Worm (Caenorhabditis elegans) whole organism, young adult: ENCODE data around the gene T01D1.5.

Experiments
- F33H1.4 ChIP-seq: fragments of 200-800 bp; sonication (Bioruptor generic); IDR thresholded peaks from 2 replicates; pipeline ENCODE4 v1.3.6; 2022; ENCODE audit warnings: missing genetic modification reagents, missing genetic modification characterization, missing compliant biosample characterization
- K12H6.12 ChIP-seq: fragments of 200-800 bp; sonication (Bioruptor generic); optimal IDR thresholded peaks from 2 replicates; lab custom pipeline; 2018; ENCODE audit warnings: mild to moderate bottlenecking, missing genetic modification characterization, missing compliant biosample characterization
- cebp-1 ChIP-seq, 2 experiments: fragments of 200-800 bp in 1 of 2; sonication (Bioruptor generic) in 1 of 2; sonication (generic microtip) in 1 of 2; IDR thresholded peaks in 1 of 2; optimal IDR thresholded peaks in 1 of 2; 2 replicates each; pipeline versions ENCODE4 v1.3.6 to Lab custom; 2017 to 2022; ENCODE audit warnings: missing compliant biosample characterization in 2 of 2, missing genetic modification characterization in 2 of 2, mild to moderate bottlenecking in 1 of 2, missing genetic modification reagents in 1 of 2, moderate library complexity in 1 of 2
- gei-17 ChIP-seq: fragments of 200-800 bp; sonication (Bioruptor generic); optimal IDR thresholded peaks from 2 replicates; lab custom pipeline; 2018; ENCODE audit warnings: mild to moderate bottlenecking, missing genetic modification characterization, missing compliant biosample characterization
- lsl-1 ChIP-seq: fragments of 200-800 bp; sonication (Bioruptor generic); optimal IDR thresholded peaks from 2 replicates; lab custom pipeline; 2018; ENCODE audit warnings: mild to moderate bottlenecking, missing genetic modification characterization, moderate library complexity, missing compliant biosample characterization
- sdz-38 ChIP-seq: sonication (generic microtip); optimal IDR thresholded peaks from 2 replicates; lab custom pipeline; 2016; ENCODE audit warnings: missing genotype, missing genetic modification characterization, missing compliant biosample characterization
- snpc-4 ChIP-seq, 5 experiments: fragments of 150-350 bp in 1 of 5; sonication (generic microtip) in 4 of 5; optimal IDR thresholded peaks; 2 replicates each; lab custom pipeline; 2014 to 2018; ENCODE audit warnings: missing genetic modification characterization in 5 of 5, missing biosample characterization in 3 of 5, antibody characterized with exemption in 2 of 5, mild to moderate bottlenecking in 2 of 5, missing compliant biosample characterization in 2 of 5, missing genotype in 2 of 5, moderate library complexity in 2 of 5, missing genetic modification reagents in 1 of 5
- ztf-6 ChIP-seq: fragments of 200-800 bp; sonication (Bioruptor generic); IDR thresholded peaks from 2 replicates; pipeline ENCODE4 v1.3.6; 2022; ENCODE audit warnings: missing genetic modification reagents, missing genetic modification characterization, missing compliant biosample characterization

DNA sequence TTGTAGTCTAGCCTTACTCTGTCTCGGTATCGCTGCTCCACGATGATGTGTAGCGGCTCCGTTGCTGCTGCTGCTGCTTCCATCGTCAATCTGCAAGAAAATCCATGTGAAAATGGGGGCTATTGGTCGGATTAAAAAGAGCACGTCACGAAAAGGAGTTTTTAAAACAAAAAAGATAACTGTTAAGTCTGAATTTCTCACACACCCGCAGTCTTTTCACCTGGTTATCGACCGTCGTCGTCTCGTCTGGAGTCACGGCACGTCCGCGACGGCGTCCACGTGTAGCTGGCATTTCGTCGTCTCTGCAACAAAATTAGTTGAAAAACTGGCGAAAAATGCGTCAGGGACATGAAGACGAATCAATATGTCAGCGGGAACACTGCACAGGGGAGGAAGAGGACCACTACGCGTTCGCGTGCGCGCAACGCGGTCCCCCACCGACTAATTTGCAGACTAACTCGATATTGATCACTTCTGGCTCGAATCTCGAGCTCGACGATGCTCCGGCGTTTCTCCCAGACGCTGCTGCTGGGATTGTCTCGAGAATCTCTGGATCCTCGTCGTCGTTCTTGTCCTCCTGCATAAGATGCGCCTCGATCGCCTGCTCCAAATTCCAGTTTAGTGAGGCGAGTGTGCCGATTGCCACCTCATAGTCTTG lies 31.1 kb upstream of the T01D1.5 start:
- TF ChIP-seq ztf-6 (no peak), F33H1.4 (GFP tag; lab: Robert Waterston, UW) (no peak), snpc-4 (GFP tag; optimal IDR thresholded peaks at IDR 0.05; lab: Kevin White, UChicago) (no peak), snpc-4 (tag; optimal IDR thresholded peaks at IDR 0.05; lab: Kevin White, UChicago) (no peak), cebp-1 (GFP tag; IDR thresholded peaks at IDR 0.05; lab: Robert Waterston, UW) (no peak), cebp-1 (tag; optimal IDR thresholded peaks at IDR 0.05; lab: Kevin White, UChicago) (no peak), sdz-38 (no peak), lsl-1 (no peak), K12H6.12 (tag; lab: Kevin White, UChicago) (no peak), gei-17 (no peak)
